Fruit fly (Drosophila melanogaster) S2 (cell line): ENCODE data around the gene CG14570.

Source experiments
- CG8478 ChIP-seq: fragments of >200 bp; optimal IDR thresholded peaks from 2 replicates; lab custom pipeline; 2018
- CTCF ChIP-seq, 2 experiments: fragments of >200 bp; optimal IDR thresholded peaks; 2 replicates each; lab custom pipeline; 2018

DNA sequence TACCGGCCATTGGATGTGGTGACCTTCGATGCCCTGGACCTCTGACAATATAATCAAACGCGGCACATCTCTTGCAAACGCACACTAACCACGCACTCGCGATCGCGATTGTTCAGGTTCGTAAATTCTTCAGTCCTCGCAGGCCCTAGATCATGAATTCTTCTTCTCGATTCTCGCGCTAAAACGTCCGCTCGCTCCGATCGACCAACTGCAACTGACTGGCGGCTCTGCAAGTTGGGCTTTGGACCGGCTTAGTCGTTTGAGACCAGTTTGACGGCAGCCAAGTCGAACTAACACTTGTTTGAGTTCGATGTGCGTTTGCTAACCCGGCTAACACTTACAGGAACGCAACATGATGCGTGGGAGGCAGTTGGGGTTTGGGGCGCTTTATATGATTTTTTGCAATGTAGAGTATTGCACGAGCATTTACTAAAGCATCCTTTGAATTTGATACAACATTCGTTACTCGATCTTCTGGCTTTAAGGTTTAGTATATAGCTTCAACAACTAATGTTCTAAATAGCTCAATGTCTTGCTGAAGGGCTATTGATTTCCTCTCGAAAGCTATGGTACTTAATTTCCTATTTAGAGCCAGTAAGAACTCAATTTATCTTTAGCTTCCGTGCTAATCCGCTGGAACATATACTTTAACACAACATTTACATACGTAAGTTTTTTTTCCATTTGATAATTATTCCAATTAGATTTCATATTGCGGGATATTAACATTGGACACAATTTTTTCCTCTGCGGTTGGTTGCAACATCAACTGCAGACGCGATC is 23.9 kb downstream of the CG14570 start, which contains the start of gene CG32447:
- TF ChIP-seq CTCF (optimal IDR thresholded peaks at IDR 0.05; lab: Kevin White, UChicago) (no peak), CG8478 (lab: Kevin White, UChicago) (no peak)
